Worm (Caenorhabditis elegans) whole organism, L3 larva: Measurements from ENCODE around the gene F15A4.10.

Experiments
- ZK546.5 ChIP-seq: sonication (generic microtip); optimal IDR thresholded peaks from 2 replicates; lab custom pipeline; 2017; ENCODE audit warnings: missing biosample characterization, missing genetic modification characterization
- aly-2 ChIP-seq: fragments of 150-350 bp; optimal IDR thresholded peaks from 2 replicates; lab custom pipeline; 2014; ENCODE audit warnings: missing biosample characterization, missing genetic modification characterization
- ama-1 ChIP-seq: fragments of 150-350 bp; optimal IDR thresholded peaks from 2 replicates; lab custom pipeline; 2018
- ceh-28 ChIP-seq: fragments of 150-350 bp; optimal IDR thresholded peaks from 2 replicates; lab custom pipeline; 2014; ENCODE audit warnings: missing biosample characterization, missing genetic modification reagents, missing genetic modification characterization
- ceh-82 ChIP-seq: fragments of 150-350 bp; optimal IDR thresholded peaks from 2 replicates; lab custom pipeline; 2014; ENCODE audit warnings: missing biosample characterization, missing genetic modification characterization
- eor-1 ChIP-seq, 2 experiments: fragments of 150-350 bp; optimal IDR thresholded peaks; 2 replicates each; lab custom pipeline; 2014 to 2018; ENCODE audit warnings: missing biosample characterization in 2 of 2, missing genetic modification characterization in 2 of 2
- jun-1 ChIP-seq: fragments of 150-350 bp; optimal IDR thresholded peaks from 2 replicates; lab custom pipeline; 2014; ENCODE audit warnings: missing biosample characterization, missing genetic modification reagents, missing genetic modification characterization
- lin-15B ChIP-seq: fragments of 150-350 bp; optimal IDR thresholded peaks from 2 replicates; lab custom pipeline; 2014; ENCODE audit warnings: missing biosample characterization, missing genetic modification characterization
- nhr-237 ChIP-seq: fragments of 150-350 bp; optimal IDR thresholded peaks from 2 replicates; lab custom pipeline; 2014; ENCODE audit warnings: missing biosample characterization, missing genetic modification characterization
- nhr-77 ChIP-seq: fragments of 150-350 bp; optimal IDR thresholded peaks from 2 replicates; lab custom pipeline; 2014; ENCODE audit warnings: missing biosample characterization, missing genetic modification characterization
- sea-2 ChIP-seq: fragments of 150-350 bp; sonication (generic microtip); optimal IDR thresholded peaks from 4 replicates; lab custom pipeline; 2014; ENCODE audit warnings: missing biosample characterization, missing genetic modification reagents, missing genetic modification characterization
- unc-39 ChIP-seq: sonication (generic microtip); optimal IDR thresholded peaks from 4 replicates; lab custom pipeline; 2017; ENCODE audit warnings: missing biosample characterization, missing genetic modification characterization
- ztf-4 ChIP-seq: fragments of 150-350 bp; optimal IDR thresholded peaks from 2 replicates; lab custom pipeline; 2014; ENCODE audit warnings: missing biosample characterization, missing genetic modification characterization

DNA sequence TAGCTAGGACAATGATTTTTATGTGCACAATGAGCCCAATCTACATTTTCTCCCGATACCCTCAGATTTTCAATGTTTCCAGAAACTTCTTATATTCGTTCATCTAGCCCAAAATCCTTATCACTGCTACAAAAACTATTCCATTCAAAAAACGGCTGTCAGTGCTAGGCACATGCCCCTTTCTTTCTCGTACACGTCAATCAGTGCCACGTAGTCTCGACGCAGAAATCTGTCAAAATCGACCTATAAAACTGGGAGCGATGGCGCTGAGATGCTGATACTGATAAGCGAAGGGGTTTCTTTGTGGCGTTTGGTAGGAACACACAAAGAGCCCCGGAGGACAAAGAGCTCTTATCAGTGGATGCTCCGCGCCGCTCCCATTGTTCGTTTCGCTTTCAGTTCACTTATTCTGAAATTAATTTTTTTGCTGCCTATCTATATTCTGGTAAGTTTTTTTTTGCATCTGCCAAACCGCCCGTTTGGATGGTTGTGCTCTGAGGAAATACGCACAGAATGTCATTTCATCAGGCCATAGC, 33.9 kb upstream of the F15A4.10 start, which contains the start of gene srh-70:
- TF ChIP-seq ceh-28, result no peak
- TF ChIP-seq sea-2 (GFP tag; lab: Kevin White, UChicago), result no peak
- TF ChIP-seq ceh-82, result no peak
- no peak for TF ChIP-seq unc-39 (tag; lab: Kevin White, UChicago)
- no peak for TF ChIP-seq nhr-77 (tag; lab: Kevin White, UChicago)
- TF ChIP-seq lin-15B (tag; lab: Kevin White, UChicago), result no peak
- TF ChIP-seq ZK546.5 (tag; lab: Kevin White, UChicago), result no peak
- no peak for TF ChIP-seq jun-1 (tag; lab: Kevin White, UChicago)
- TF ChIP-seq eor-1 (tag; optimal IDR thresholded peaks at IDR 0.05; lab: Kevin White, UChicago), result no peak
- no peak for TF ChIP-seq aly-2
- no peak for TF ChIP-seq nhr-237
- no peak for TF ChIP-seq ama-1
- TF ChIP-seq ztf-4 (tag; lab: Kevin White, UChicago), result no peak
